Fruit fly (Drosophila melanogaster): ENCODE results near the gene RnpS1.

Gene RnpS1

DNA sequence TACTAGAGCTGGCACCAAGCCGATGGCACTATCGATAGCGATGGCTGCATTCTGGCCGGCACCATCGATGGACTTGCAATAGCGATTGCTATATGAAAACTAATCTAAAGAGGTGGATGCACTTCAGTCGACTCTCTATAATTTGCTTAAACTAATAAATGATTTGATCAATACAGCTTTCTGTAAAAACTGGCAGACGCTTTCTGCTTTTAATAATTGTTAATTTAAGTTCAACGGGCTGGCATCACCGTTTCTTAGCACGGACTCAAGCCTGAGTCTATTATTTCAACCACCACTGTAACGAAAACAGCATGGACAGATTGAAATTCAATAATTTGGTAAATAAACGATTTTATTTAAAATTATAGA lies 38.8 kb upstream of the RnpS1 start, which contains the start of the genes Ras85D and Rlb1 (continued):
- TF ChIP-seq CG16815 (GFP tag; optimal IDR thresholded peaks at IDR 0.05) (no peak), Hand (GFP tag; optimal IDR thresholded peaks at IDR 0.05) (no peak), ems (GFP tag; optimal IDR thresholded peaks at IDR 0.05) (peak; percentile 86), da (GFP tag; optimal IDR thresholded peaks at IDR 0.05) (peak; percentile 45), otp (GFP tag; IDR thresholded peaks at IDR 0.05) (no peak), CG1233 (GFP tag; optimal IDR thresholded peaks at IDR 0.05) (peak; percentile 61), mam (GFP tag; optimal IDR thresholded peaks at IDR 0.05) (peak; percentile 89), crp (GFP tag; optimal IDR thresholded peaks at IDR 0.05) (peak in 1 of 2 experiments; percentile 55), Hr3 (GFP tag; optimal IDR thresholded peaks at IDR 0.05) (peak; percentile 74), onecut (GFP tag; IDR thresholded peaks at IDR 0.05) (peak; percentile 29; the same call in 1 of the 2 replicates), Fer2 (tag; optimal IDR thresholded peaks at IDR 0.05) (peak; percentile 68), stwl (tag; optimal IDR thresholded peaks at IDR 0.05) (peak; percentile 27), Fer3 (tag; optimal IDR thresholded peaks at IDR 0.05) (peak; percentile 76), MESR4 (GFP tag; optimal IDR thresholded peaks at IDR 0.05) (no peak), Eip74EF (GFP tag; optimal IDR thresholded peaks at IDR 0.05) (no peak), MTF-1 (GFP tag; optimal IDR thresholded peaks at IDR 0.05; ENCODE audit: borderline replicate concordance) (no peak), Dek (tag; optimal IDR thresholded peaks at IDR 0.05) (peak; percentile 59), unpg (GFP tag; optimal IDR thresholded peaks at IDR 0.05) (peak; percentile 66), CG32767 (GFP tag; IDR thresholded peaks at IDR 0.05) (no peak), CG14014 (GFP tag; IDR thresholded peaks at IDR 0.05) (no peak), CG8359 (GFP tag; optimal IDR thresholded peaks at IDR 0.05; ENCODE audit: borderline replicate concordance) (no peak), disco-r (GFP tag; optimal IDR thresholded peaks at IDR 0.05) (no peak), bbx (GFP tag; IDR thresholded peaks at IDR 0.05; ENCODE audit: partially characterized antibody) (no peak), CG8281 (tag; optimal IDR thresholded peaks at IDR 0.05) (peak; percentile 56), CG9437 (GFP tag; optimal IDR thresholded peaks at IDR 0.05) (peak; percentile 44), CG10654 (GFP tag; optimal IDR thresholded peaks at IDR 0.05) (peak; percentile 58), tin (GFP tag; optimal IDR thresholded peaks at IDR 0.05) (peak; percentile 81), ac (GFP tag; optimal IDR thresholded peaks at IDR 0.05) (no peak), CG10959 (GFP tag; IDR thresholded peaks at IDR 0.05) (no peak), ken (GFP tag; IDR thresholded peaks at IDR 0.05) (no peak), D19A (tag; optimal IDR thresholded peaks at IDR 0.05) (peak; percentile 29), CG10267 (tag; optimal IDR thresholded peaks at IDR 0.05) (peak; percentile 67), lab (GFP tag; optimal IDR thresholded peaks at IDR 0.05) (no peak), Bgb (GFP tag; IDR thresholded peaks at IDR 0.05; ENCODE audit: partially characterized antibody) (no peak), inv (GFP tag; IDR thresholded peaks at IDR 0.05; ENCODE audit: partially characterized antibody) (no peak), amos (GFP tag; IDR thresholded peaks at IDR 0.05; ENCODE audit: partially characterized antibody) (no peak), Usf (GFP tag; optimal IDR thresholded peaks at IDR 0.05) (peak; percentile 14), Dp (GFP tag; optimal IDR thresholded peaks at IDR 0.05) (peak; percentile 33), bab2 (GFP tag; optimal IDR thresholded peaks at IDR 0.05) (peak; percentile 87), CG7372 (GFP tag; IDR thresholded peaks at IDR 0.05) (no peak), Ets97D (GFP tag; optimal IDR thresholded peaks at IDR 0.05) (peak; percentile 77), CG8089 (GFP tag; optimal IDR thresholded peaks at IDR 0.05) (peak; percentile 72), btn (GFP tag; optimal IDR thresholded peaks at IDR 0.05) (peak; percentile 51), CG8478 (optimal IDR thresholded peaks at IDR 0.05) (no peak), CG15514 (GFP tag; optimal IDR thresholded peaks at IDR 0.05) (peak; percentile 75), zfh1 (GFP tag; IDR thresholded peaks at IDR 0.05) (no peak), Nf-YA (GFP tag; IDR thresholded peaks at IDR 0.05) (no peak), CG17568 (GFP tag; optimal IDR thresholded peaks at IDR 0.05) (no peak), Jarid2 (GFP tag; optimal IDR thresholded peaks at IDR 0.05) (no peak), repo (GFP tag; optimal IDR thresholded peaks at IDR 0.05) (peak; percentile 72)
